Fruit fly (Drosophila melanogaster) whole organism, pupa: ENCODE measurements around the gene cue.

Source experiments
- CG10348 ChIP-seq: fragments of 200-800 bp; sonication (Bioruptor generic); IDR thresholded peaks from 2 replicates; pipeline ENCODE4 v1.3.6; 2022; ENCODE audit warnings: missing biosample characterization, missing genetic modification characterization
- CG12605 ChIP-seq: fragments of 200-800 bp; sonication (Bioruptor generic); IDR thresholded peaks from 2 replicates; pipeline ENCODE4 v1.3.6; 2022; ENCODE audit warnings: missing biosample characterization, missing genetic modification characterization
- CG13204 ChIP-seq: fragments of 200-800 bp; sonication (Bioruptor generic); optimal IDR thresholded peaks from 2 replicates; lab custom pipeline; 2018; ENCODE audit warnings: missing biosample characterization, mild to moderate bottlenecking, missing genetic modification characterization, moderate library complexity
- CG14655 ChIP-seq: fragments of 200-800 bp; sonication (Bioruptor generic); optimal IDR thresholded peaks from 3 replicates; lab custom pipeline; 2017; ENCODE audit warnings: mild to moderate bottlenecking, missing biosample characterization, missing genetic modification reagents, missing genetic modification characterization
- CG15710 ChIP-seq: fragments of 200-800 bp; sonication (Bioruptor generic); optimal IDR thresholded peaks from 2 replicates; lab custom pipeline; 2018; ENCODE audit warnings: missing biosample characterization, mild to moderate bottlenecking, missing genetic modification characterization, moderate library complexity
- CG17806 ChIP-seq: fragments of 200-800 bp; sonication (Bioruptor generic); optimal IDR thresholded peaks from 2 replicates; lab custom pipeline; 2018; ENCODE audit warnings: missing biosample characterization, mild to moderate bottlenecking, missing genetic modification characterization, moderate library complexity
- CG32121 ChIP-seq: fragments of 200-800 bp; sonication (Bioruptor generic); IDR thresholded peaks from 2 replicates; pipeline ENCODE4 v1.3.6; 2022; ENCODE audit warnings: missing biosample characterization, missing genetic modification characterization
- CG34367 ChIP-seq: fragments of 200-800 bp; sonication (Bioruptor generic); optimal IDR thresholded peaks from 2 replicates; lab custom pipeline; 2018; ENCODE audit warnings: missing biosample characterization, mild to moderate bottlenecking, missing genetic modification characterization
- CG4496 ChIP-seq: fragments of 200-800 bp; sonication (Bioruptor generic); IDR thresholded peaks from 3 replicates; pipeline ENCODE4 v1.3.6; 2022; ENCODE audit warnings: missing biosample characterization, missing genetic modification characterization
- CG8159 ChIP-seq: fragments of 200-800 bp; sonication (Bioruptor generic); optimal IDR thresholded peaks from 3 replicates; lab custom pipeline; 2018; ENCODE audit warnings: missing biosample characterization, mild to moderate bottlenecking, missing genetic modification characterization, moderate library complexity
- CG8301 ChIP-seq: fragments of 200-800 bp; sonication (Bioruptor generic); optimal IDR thresholded peaks from 2 replicates; lab custom pipeline; 2018; ENCODE audit warnings: missing biosample characterization, mild to moderate bottlenecking, missing genetic modification characterization
- CG9948 ChIP-seq: fragments of 200-800 bp; sonication (Bioruptor generic); optimal IDR thresholded peaks from 2 replicates; lab custom pipeline; 2018; ENCODE audit warnings: missing biosample characterization, mild to moderate bottlenecking, missing genetic modification characterization, moderate library complexity
- D1 ChIP-seq: fragments of 200-800 bp; sonication (Bioruptor generic); optimal IDR thresholded peaks from 2 replicates; lab custom pipeline; 2018; ENCODE audit warnings: missing biosample characterization, mild to moderate bottlenecking, missing genetic modification characterization, moderate library complexity
- EcR ChIP-seq: fragments of 200-800 bp; sonication (Bioruptor generic); optimal IDR thresholded peaks from 3 replicates; lab custom pipeline; 2019; ENCODE audit warnings: missing biosample characterization, missing genetic modification characterization, mild to moderate bottlenecking, moderate library complexity, missing genetic modification reagents
- Ets98B ChIP-seq: fragments of 200-800 bp; sonication (Bioruptor generic); IDR thresholded peaks from 2 replicates; pipeline ENCODE4 v1.3.6; 2022; ENCODE audit warnings: missing biosample characterization, missing genetic modification characterization
- Pif1A ChIP-seq: fragments of 200-800 bp; sonication (Bioruptor generic); optimal IDR thresholded peaks from 3 replicates; lab custom pipeline; 2016; ENCODE audit warnings: missing biosample characterization, missing genetic modification characterization
- Pif1B ChIP-seq: fragments of 200-800 bp; sonication (Bioruptor generic); optimal IDR thresholded peaks from 3 replicates; lab custom pipeline; 2016; ENCODE audit warnings: missing biosample characterization, missing genetic modification characterization
- Snoo ChIP-seq: fragments of 200-800 bp; sonication (Bioruptor generic); optimal IDR thresholded peaks from 3 replicates; lab custom pipeline; 2017; ENCODE audit warnings: missing biosample characterization, mild to moderate bottlenecking, missing genetic modification characterization, inconsistent platforms
- fd96Ca ChIP-seq: fragments of 200-800 bp; sonication (Bioruptor generic); IDR thresholded peaks from 3 replicates; pipeline ENCODE4 v1.3.6; 2022; ENCODE audit warnings: missing biosample characterization, missing genetic modification characterization
- gl ChIP-seq: fragments of 200-800 bp; sonication (Bioruptor generic); optimal IDR thresholded peaks from 2 replicates; lab custom pipeline; 2018; ENCODE audit warnings: missing biosample characterization, mild to moderate bottlenecking, missing genetic modification characterization
- rn ChIP-seq: fragments of 200-800 bp; sonication (Bioruptor generic); IDR thresholded peaks from 2 replicates; pipeline ENCODE4 v1.3.6; 2022; ENCODE audit warnings: missing biosample characterization, missing genetic modification characterization

The cue gene

DNA sequence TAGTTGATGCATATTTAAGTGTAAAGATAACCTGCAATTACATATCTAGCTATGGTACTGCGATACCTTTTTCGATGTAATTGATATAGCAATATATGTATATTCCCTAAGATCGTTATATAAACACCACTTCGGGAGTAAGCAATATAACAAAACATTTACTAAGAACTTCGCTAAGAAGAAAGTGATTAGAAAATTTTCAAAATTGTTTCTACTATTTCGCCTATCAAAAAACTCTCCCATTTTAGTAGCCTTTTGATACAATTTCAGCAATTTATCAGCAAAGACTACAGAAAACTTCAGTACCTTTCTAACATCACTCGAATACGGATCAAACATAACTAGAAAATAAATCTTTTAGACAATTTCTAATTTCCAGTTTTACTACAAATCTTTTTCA, 39.8 kb downstream of the cue start, which contains the start of gene robl62A:
TSS of gene robl62A (plus strand) at position 301 of the 400 bp plus-strand sequence.
- TF ChIP-seq CG4496 = no peak
- no peak for TF ChIP-seq CG15710 (tag; lab: Kevin White, UChicago)
- no peak for TF ChIP-seq CG8301
- no peak for TF ChIP-seq CG14655 (GFP tag; lab: Kevin White, UChicago)

DNA sequence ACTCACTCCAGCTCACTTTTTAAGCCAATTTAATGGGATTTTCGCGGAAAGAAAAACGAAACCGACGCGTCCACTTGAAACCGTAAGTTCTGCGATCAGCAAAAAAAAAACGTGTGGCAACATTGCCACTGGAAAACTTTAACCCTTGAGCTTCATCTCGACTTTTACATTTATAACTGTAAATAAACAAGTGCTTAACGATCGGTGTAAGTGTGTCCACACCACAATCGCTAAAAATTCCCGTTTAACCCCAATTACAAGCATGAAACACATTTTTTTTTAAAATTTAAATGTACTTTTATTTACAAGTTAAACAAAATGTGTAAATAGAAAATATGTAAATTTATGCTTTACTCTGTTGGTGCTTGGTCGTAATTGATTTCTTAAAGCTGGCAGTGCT, 41.9 kb downstream of the cue start, which contains the start of gene Ptp61F:
TSS of gene Ptp61F (minus strand) at position 101 of the 400 bp plus-strand sequence.
- TF ChIP-seq D1 (no peak), CG14655 (GFP tag; lab: Kevin White, UChicago) (no peak)

DNA sequence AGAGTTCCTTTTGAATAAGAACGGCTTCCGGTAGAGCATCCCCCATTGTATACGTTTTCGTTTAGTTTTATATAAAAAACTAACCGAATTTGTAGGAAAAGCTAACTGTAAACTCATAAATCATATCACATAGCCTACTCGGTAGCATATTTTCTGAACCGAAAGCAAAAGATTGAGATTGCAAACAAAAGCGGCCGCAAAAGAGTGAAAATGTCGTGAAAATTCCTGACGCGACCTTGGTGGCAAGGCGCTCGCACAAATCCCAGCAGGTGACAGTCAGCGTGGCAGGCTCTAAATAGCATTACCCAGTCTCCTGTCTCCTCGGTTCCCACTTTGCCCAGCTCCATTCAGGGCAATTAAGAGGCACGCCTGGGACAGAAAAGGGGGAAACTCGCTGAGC, 45.1 kb downstream of the cue start, which contains the start of gene Naa30B:
TSS of gene Naa30B (minus strand) at position 101 of the 400 bp plus-strand sequence.
- TF ChIP-seq CG8159 (tag; lab: Kevin White, UChicago) = no peak
- no peak for TF ChIP-seq EcR (GFP tag; lab: Kevin White, UChicago)
- no peak for TF ChIP-seq fd96Ca (GFP tag; lab: Robert Waterston, UW)
- no peak for TF ChIP-seq CG15710 (tag; lab: Kevin White, UChicago)

DNA sequence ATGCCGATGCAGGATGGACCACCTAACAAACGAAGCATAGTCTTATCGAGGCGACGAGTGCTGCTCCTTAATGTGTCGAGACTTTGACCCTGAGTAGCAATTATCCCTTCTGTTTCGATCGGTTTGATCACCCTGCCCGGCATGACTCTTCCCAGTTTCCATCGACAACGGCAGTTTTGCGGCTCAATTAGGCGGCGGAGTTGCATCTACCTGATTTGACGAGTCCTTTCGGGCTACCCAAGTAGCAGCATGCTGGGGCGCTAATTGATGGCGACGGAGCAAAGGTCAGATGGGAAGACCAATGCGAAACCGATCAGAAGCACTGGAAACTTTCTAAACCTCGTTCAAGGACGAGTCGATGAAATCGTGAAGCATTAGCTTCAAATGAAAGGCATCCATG, 46.0 kb downstream of the cue start:
- TF ChIP-seq CG34367 (tag; lab: Kevin White, UChicago) = no peak
- TF ChIP-seq CG12605 (GFP tag; lab: Robert Waterston, UW) = no peak
- no peak for TF ChIP-seq CG8159 (tag; lab: Kevin White, UChicago)
- TF ChIP-seq CG9948 = no peak
- no peak for TF ChIP-seq rn (GFP tag; lab: Robert Waterston, UW)
- no peak for TF ChIP-seq gl (tag; lab: Kevin White, UChicago)

DNA sequence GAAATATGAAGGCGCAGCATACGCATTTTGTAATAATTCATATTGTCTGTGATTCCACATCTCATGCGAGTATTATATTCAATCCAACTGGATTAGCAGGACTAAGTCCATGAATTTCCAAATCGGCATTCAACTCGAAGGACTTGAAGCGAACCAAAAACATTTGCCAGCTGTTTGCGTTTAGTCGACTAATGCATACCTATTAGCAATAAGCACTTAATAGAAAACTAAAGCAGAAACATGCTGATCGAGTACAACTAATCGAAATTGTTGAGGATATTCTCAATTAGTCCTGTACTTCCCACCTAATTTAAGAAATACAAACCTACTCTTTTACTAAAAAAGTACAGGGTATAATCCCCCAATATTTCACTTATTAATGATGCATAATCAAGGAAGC, 47.8 kb downstream of the cue start:
- TF ChIP-seq rn (GFP tag; lab: Robert Waterston, UW) (no peak), Snoo (tag; lab: Kevin White, UChicago) (no peak), CG34367 (tag; lab: Kevin White, UChicago) (no peak), CG15710 (tag; lab: Kevin White, UChicago) (no peak), CG9948 (no peak), gl (tag; lab: Kevin White, UChicago) (no peak), Pif1A (GFP tag; lab: Kevin White, UChicago) (no peak), CG8159 (tag; lab: Kevin White, UChicago) (no peak), Ets98B (GFP tag; lab: Robert Waterston, UW) (no peak), CG4496 (no peak), CG8301 (no peak), fd96Ca (GFP tag; lab: Robert Waterston, UW) (no peak)

DNA sequence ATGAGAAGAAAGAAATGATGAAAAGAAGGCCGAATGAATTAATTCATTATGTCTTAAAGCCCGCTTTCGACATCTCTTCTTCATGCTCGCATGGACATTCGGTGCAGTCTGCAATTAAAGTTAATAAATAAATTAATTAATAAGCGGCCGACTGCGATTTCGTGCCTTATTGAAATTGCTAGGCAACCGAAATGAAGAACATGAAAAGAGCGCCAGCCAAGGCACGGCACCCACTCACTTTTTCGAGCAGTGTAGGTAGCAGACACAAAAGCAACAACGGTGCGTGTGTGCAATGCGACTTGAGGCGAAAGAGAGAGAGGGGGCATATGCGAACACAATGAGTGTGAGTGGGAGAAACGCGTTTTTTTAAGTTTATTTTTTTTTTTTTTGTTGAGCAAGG, 52.6 kb downstream of the cue start:
- TF ChIP-seq rn (GFP tag; lab: Robert Waterston, UW) (peak; percentile 6; the same call in 1 of the 2 replicates), CG34367 (tag; lab: Kevin White, UChicago) (peak; percentile 19), D1 (no peak), CG8301 (peak; percentile 20), fd96Ca (GFP tag; lab: Robert Waterston, UW) (peak; percentile 72; the same call in 2 of the 3 replicates), CG32121 (peak; percentile 65), CG12605 (GFP tag; lab: Robert Waterston, UW) (peak; percentile 16; the same call in 1 of the 2 replicates), CG15710 (tag; lab: Kevin White, UChicago) (peak; percentile 31), CG10348 (GFP tag; lab: Robert Waterston, UW) (0 out of 2 replicates have a peak, but pooled peaks have one; percentile 49), CG9948 (peak; percentile 27), Pif1A (GFP tag; lab: Kevin White, UChicago) (peak; percentile 53), CG13204 (no peak), EcR (GFP tag; lab: Kevin White, UChicago) (no peak), Snoo (tag; lab: Kevin White, UChicago) (peak; percentile 15), gl (tag; lab: Kevin White, UChicago) (no peak), CG8159 (tag; lab: Kevin White, UChicago) (peak; percentile 38), Pif1B (GFP tag; lab: Kevin White, UChicago) (peak; percentile 63), CG14655 (GFP tag; lab: Kevin White, UChicago) (peak; percentile 56), CG17806 (tag; lab: Kevin White, UChicago) (peak; percentile 28), CG4496 (peak; percentile 77), Ets98B (GFP tag; lab: Robert Waterston, UW) (peak; percentile 43)

DNA sequence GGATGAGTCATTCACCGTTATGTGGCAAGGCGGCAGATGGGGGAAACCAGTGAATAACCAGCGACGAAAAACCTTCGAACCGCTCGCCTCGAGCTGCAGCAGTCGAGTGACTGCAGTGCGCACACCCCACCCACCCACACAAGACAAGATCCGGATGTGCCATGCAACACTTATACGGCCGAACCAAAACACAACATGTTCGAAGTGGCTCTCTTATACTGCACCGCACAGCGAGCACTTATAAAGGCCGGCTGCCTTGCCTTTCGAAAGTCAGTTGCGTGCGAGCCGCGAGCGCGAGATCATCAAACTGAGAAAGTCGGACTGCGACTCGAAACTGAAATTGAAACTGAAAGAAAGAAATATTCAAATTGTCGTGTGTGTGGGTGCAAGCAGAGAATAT, 53.5 kb downstream of the cue start, which contains the start of gene rho:
TSS of gene rho (plus strand) at position 265 of the 400 bp plus-strand sequence.
- TF ChIP-seq CG8301 (no peak), Pif1A (GFP tag; lab: Kevin White, UChicago) (no peak), D1 (no peak), CG34367 (tag; lab: Kevin White, UChicago) (peak; percentile 16), CG10348 (GFP tag; lab: Robert Waterston, UW) (no peak), Snoo (tag; lab: Kevin White, UChicago) (peak; percentile 12), fd96Ca (GFP tag; lab: Robert Waterston, UW) (peak; percentile 40; the same call in 1 of the 3 replicates), gl (tag; lab: Kevin White, UChicago) (peak; percentile 27), CG13204 (peak; percentile 64), CG8159 (tag; lab: Kevin White, UChicago) (peak; percentile 5), CG12605 (GFP tag; lab: Robert Waterston, UW) (peak; percentile 42), EcR (GFP tag; lab: Kevin White, UChicago) (peak; percentile 19), Pif1B (GFP tag; lab: Kevin White, UChicago) (no peak), CG17806 (tag; lab: Kevin White, UChicago) (peak; percentile 1), CG4496 (peak; percentile 66; the same call in 2 of the 3 replicates), CG15710 (tag; lab: Kevin White, UChicago) (no peak), CG9948 (no peak), CG14655 (GFP tag; lab: Kevin White, UChicago) (no peak), CG32121 (no peak; the same call in 1 of the 2 replicates), rn (GFP tag; lab: Robert Waterston, UW) (no peak), Ets98B (GFP tag; lab: Robert Waterston, UW) (peak; percentile 51; the same call in 1 of the 2 replicates)
- TF ChIP-seq, all 21 proteins: peak for 11
